Fruit fly (Drosophila melanogaster) whole organism, embryonic: ENCODE measurements around the gene Rchy1.

Experiments
- Atf-2 ChIP-seq: fragments of 200-800 bp; sonication (Bioruptor generic); optimal IDR thresholded peaks from 2 replicates; lab custom pipeline; 2016; ENCODE audit warnings: missing biosample characterization, missing genetic modification characterization
- Atf3 ChIP-seq: fragments of 200-800 bp; sonication (Bioruptor generic); optimal IDR thresholded peaks from 3 replicates; lab custom pipeline; 2016; ENCODE audit warnings: missing biosample characterization, missing genetic modification characterization
- B-H1 ChIP-seq: fragments of 200-800 bp; sonication (Bioruptor generic); IDR thresholded peaks from 3 replicates; pipeline ENCODE4 v1.3.6; 2022; ENCODE audit warnings: missing biosample characterization, missing genetic modification characterization
- Bgb ChIP-seq: fragments of 200-800 bp; sonication (Bioruptor generic); IDR thresholded peaks from 2 replicates; pipeline ENCODE4 v1.3.6; 2022; ENCODE audit warnings: missing biosample characterization, missing genetic modification characterization; ENCODE audit not compliant: partially characterized antibody
- Blimp-1 ChIP-seq: fragments of 200-800 bp; sonication (Bioruptor generic); optimal IDR thresholded peaks from 3 replicates; lab custom pipeline; 2018; ENCODE audit warnings: missing biosample characterization, missing genetic modification characterization, mild to moderate bottlenecking, moderate library complexity, missing genetic modification reagents
- BtbVII ChIP-seq: fragments of 200-800 bp; sonication (Bioruptor generic); optimal IDR thresholded peaks from 3 replicates; lab custom pipeline; 2017; ENCODE audit warnings: missing biosample characterization, mild to moderate bottlenecking, missing genetic modification characterization
- Bteb2 ChIP-seq: fragments of 200-800 bp; sonication (Bioruptor generic); optimal IDR thresholded peaks from 2 replicates; lab custom pipeline; 2016; ENCODE audit warnings: missing biosample characterization, missing genetic modification characterization
- CG10543 ChIP-seq: fragments of 200-800 bp; sonication (Bioruptor generic); optimal IDR thresholded peaks from 3 replicates; lab custom pipeline; 2017; ENCODE audit warnings: missing biosample characterization, mild to moderate bottlenecking, missing genetic modification characterization, moderate library complexity
- CG10654 ChIP-seq: fragments of 200-800 bp; sonication (Bioruptor generic); optimal IDR thresholded peaks from 2 replicates; lab custom pipeline; 2016; ENCODE audit warnings: missing biosample characterization, missing genetic modification characterization
- CG10959 ChIP-seq: fragments of 200-800 bp; sonication (Bioruptor generic); IDR thresholded peaks from 2 replicates; pipeline ENCODE4 v1.3.6; 2022; ENCODE audit warnings: missing biosample characterization, missing genetic modification characterization
- CG11456 ChIP-seq: fragments of 200-800 bp; sonication (Bioruptor generic); IDR thresholded peaks from 3 replicates; pipeline ENCODE4 v1.3.6; 2022; ENCODE audit warnings: missing biosample characterization, missing genetic modification characterization
- CG11560 ChIP-seq: fragments of 200-800 bp; sonication (Bioruptor generic); IDR thresholded peaks from 3 replicates; pipeline ENCODE4 v1.3.6; 2022; ENCODE audit warnings: missing biosample characterization, missing genetic modification characterization
- CG12236 ChIP-seq: fragments of 200-800 bp; sonication (Bioruptor generic); optimal IDR thresholded peaks from 2 replicates; lab custom pipeline; 2016; ENCODE audit warnings: missing biosample characterization, missing genetic modification characterization
- CG12391 ChIP-seq: fragments of 200-800 bp; sonication (Bioruptor generic); optimal IDR thresholded peaks from 3 replicates; lab custom pipeline; 2018; ENCODE audit warnings: missing biosample characterization, mild to moderate bottlenecking, missing genetic modification characterization, moderate library complexity
- CG17186 ChIP-seq: fragments of 200-800 bp; sonication (Bioruptor generic); optimal IDR thresholded peaks from 3 replicates; lab custom pipeline; 2017; ENCODE audit warnings: missing biosample characterization, missing genetic modification reagents, missing genetic modification characterization
- CG17829 ChIP-seq: fragments of 200-800 bp; optimal IDR thresholded peaks from 2 replicates; lab custom pipeline; 2019; ENCODE audit warnings: missing biosample characterization, mild to moderate bottlenecking, missing genetic modification characterization, moderate library complexity
- CG1832 ChIP-seq: fragments of 200-800 bp; sonication (Bioruptor generic); optimal IDR thresholded peaks from 2 replicates; lab custom pipeline; 2017; ENCODE audit warnings: missing biosample characterization, mild to moderate bottlenecking, missing genetic modification characterization, inconsistent platforms
- CG18599 ChIP-seq: fragments of 200-800 bp; sonication (Bioruptor generic); optimal IDR thresholded peaks from 3 replicates; lab custom pipeline; 2017; ENCODE audit warnings: missing biosample characterization, missing genetic modification characterization, mild to moderate bottlenecking, moderate library complexity, missing genetic modification reagents
- CG2889 ChIP-seq: fragments of 200-800 bp; sonication (Bioruptor generic); IDR thresholded peaks from 3 replicates; pipeline ENCODE4 v1.3.6; 2022; ENCODE audit warnings: missing biosample characterization, missing genetic modification characterization
- CG3065 ChIP-seq: fragments of 200-800 bp; sonication (Bioruptor generic); optimal IDR thresholded peaks from 2 replicates; lab custom pipeline; 2016; ENCODE audit warnings: missing biosample characterization, missing genetic modification characterization
- CG3281 ChIP-seq: fragments of 200-800 bp; sonication (Bioruptor generic); optimal IDR thresholded peaks from 3 replicates; lab custom pipeline; 2017; ENCODE audit warnings: missing biosample characterization, mild to moderate bottlenecking, missing genetic modification characterization
- CG3407 ChIP-seq: fragments of 200-800 bp; sonication (Bioruptor generic); optimal IDR thresholded peaks from 2 replicates; lab custom pipeline; 2018; ENCODE audit warnings: missing biosample characterization, mild to moderate bottlenecking, missing genetic modification characterization
- CG34422 ChIP-seq: fragments of 200-800 bp; sonication (Bioruptor generic); IDR thresholded peaks from 3 replicates; pipeline ENCODE4 v1.3.6; 2022; ENCODE audit warnings: missing biosample characterization, missing genetic modification characterization
- CG4424 ChIP-seq: fragments of 200-800 bp; sonication (Bioruptor generic); optimal IDR thresholded peaks from 3 replicates; lab custom pipeline; 2016; ENCODE audit warnings: missing biosample characterization, missing genetic modification characterization
- CG6854 ChIP-seq: fragments of 200-800 bp; sonication (Bioruptor generic); optimal IDR thresholded peaks from 3 replicates; lab custom pipeline; 2017; ENCODE audit warnings: missing biosample characterization, mild to moderate bottlenecking, missing genetic modification characterization
- CG7963 ChIP-seq: fragments of 200-800 bp; sonication (Bioruptor generic); IDR thresholded peaks from 3 replicates; pipeline ENCODE4 v1.3.6; 2022; ENCODE audit warnings: missing biosample characterization, missing genetic modification characterization; ENCODE audit not compliant: partially characterized antibody
- CG8290 ChIP-seq, 3 experiments: fragments of 200-800 bp; sonication (Bioruptor generic); optimal IDR thresholded peaks; 2 replicates each; lab custom pipeline; 2016 to 2019; ENCODE audit warnings: missing biosample characterization in 3 of 3, missing genetic modification characterization in 3 of 3, mild to moderate bottlenecking in 2 of 3, moderate library complexity in 1 of 3
- CG8388 ChIP-seq: fragments of 200-800 bp; sonication (Bioruptor generic); optimal IDR thresholded peaks from 2 replicates; lab custom pipeline; 2019; ENCODE audit warnings: missing biosample characterization, mild to moderate bottlenecking, missing genetic modification characterization, moderate library complexity
- Ets97D ChIP-seq: fragments of 200-800 bp; sonication (Bioruptor generic); optimal IDR thresholded peaks from 3 replicates; lab custom pipeline; 2016; ENCODE audit warnings: missing biosample characterization, missing genetic modification characterization
- MBD-R2 ChIP-seq: fragments of 200-800 bp; sonication (Bioruptor generic); IDR thresholded peaks from 2 replicates; pipeline ENCODE4 v1.3.6; 2022; ENCODE audit warnings: missing biosample characterization, missing genetic modification characterization
- MTF-1 ChIP-seq: fragments of 200-800 bp; sonication (Bioruptor generic); optimal IDR thresholded peaks from 2 replicates; lab custom pipeline; 2018; ENCODE audit warnings: missing biosample characterization, mild to moderate bottlenecking, missing genetic modification characterization, borderline replicate concordance
- NK7.1 ChIP-seq: fragments of 200-800 bp; sonication (Bioruptor generic); optimal IDR thresholded peaks from 3 replicates; lab custom pipeline; 2016; ENCODE audit warnings: missing biosample characterization, missing genetic modification characterization
- Oaz ChIP-seq: fragments of 200-800 bp; sonication (Bioruptor generic); IDR thresholded peaks from 2 replicates; pipeline ENCODE4 v1.3.6; 2022; ENCODE audit warnings: missing biosample characterization, missing genetic modification characterization
- Ptx1 ChIP-seq: fragments of 200-800 bp; sonication (Bioruptor generic); IDR thresholded peaks from 2 replicates; pipeline ENCODE4 v1.3.6; 2022; ENCODE audit warnings: missing biosample characterization, missing genetic modification characterization
- Sry-β ChIP-seq: fragments of 200-800 bp; sonication (Bioruptor generic); optimal IDR thresholded peaks from 2 replicates; lab custom pipeline; 2018; ENCODE audit warnings: missing biosample characterization, mild to moderate bottlenecking, missing genetic modification characterization, moderate library complexity
- Sry-δ ChIP-seq: fragments of 200-800 bp; sonication (Bioruptor generic); optimal IDR thresholded peaks from 2 replicates; lab custom pipeline; 2016; ENCODE audit warnings: missing biosample characterization, missing genetic modification characterization
- Taf1 ChIP-seq: fragments of 200-800 bp; sonication (Bioruptor generic); IDR thresholded peaks from 2 replicates; pipeline ENCODE4 v1.3.6; 2022; ENCODE audit warnings: missing biosample characterization, missing genetic modification characterization
- ato ChIP-seq: fragments of 200-800 bp; sonication (Bioruptor generic); IDR thresholded peaks from 2 replicates; pipeline ENCODE4 v1.3.6; 2022; ENCODE audit warnings: missing biosample characterization, missing genetic modification characterization; ENCODE audit not compliant: partially characterized antibody
- bbx ChIP-seq: fragments of 200-800 bp; sonication (Bioruptor generic); IDR thresholded peaks from 2 replicates; pipeline ENCODE4 v1.3.6; 2022; ENCODE audit warnings: missing biosample characterization, missing genetic modification characterization; ENCODE audit not compliant: partially characterized antibody
- br ChIP-seq: fragments of >200 bp; optimal IDR thresholded peaks from 2 replicates; lab custom pipeline; 2017
- caup ChIP-seq: fragments of 200-800 bp; sonication (Bioruptor generic); optimal IDR thresholded peaks from 3 replicates; lab custom pipeline; 2017; ENCODE audit warnings: missing biosample characterization, mild to moderate bottlenecking, missing genetic modification characterization, moderate library complexity; ENCODE audit not compliant: severe bottlenecking
- crol ChIP-seq: fragments of 200-800 bp; sonication (Bioruptor generic); IDR thresholded peaks from 2 replicates; pipeline ENCODE4 v1.3.6; 2022; ENCODE audit warnings: missing biosample characterization, missing genetic modification characterization
- exex ChIP-seq: fragments of 200-800 bp; sonication (Bioruptor generic); optimal IDR thresholded peaks from 4 replicates; lab custom pipeline; 2018; ENCODE audit warnings: missing biosample characterization, mild to moderate bottlenecking, missing genetic modification characterization, moderate library complexity
- lab ChIP-seq: fragments of 200-800 bp; sonication (Bioruptor generic); optimal IDR thresholded peaks from 3 replicates; lab custom pipeline; 2017; ENCODE audit warnings: missing biosample characterization, missing genetic modification characterization, mild to moderate bottlenecking, moderate library complexity, missing genetic modification reagents
- mam ChIP-seq: fragments of 200-800 bp; sonication (Bioruptor generic); optimal IDR thresholded peaks from 3 replicates; lab custom pipeline; 2016; ENCODE audit warnings: missing biosample characterization, missing genetic modification characterization
- mld ChIP-seq: fragments of 200-800 bp; sonication (Bioruptor generic); IDR thresholded peaks from 3 replicates; pipeline ENCODE4 v1.3.6; 2022; ENCODE audit warnings: missing biosample characterization, missing genetic modification characterization; ENCODE audit not compliant: partially characterized antibody
- pzg ChIP-seq: fragments of 200-800 bp; sonication (Bioruptor generic); optimal IDR thresholded peaks from 3 replicates; lab custom pipeline; 2018; ENCODE audit warnings: missing biosample characterization, mild to moderate bottlenecking, missing genetic modification characterization, moderate library complexity
- scrt ChIP-seq: fragments of 200-800 bp; sonication (Bioruptor generic); optimal IDR thresholded peaks from 2 replicates; lab custom pipeline; 2018; ENCODE audit warnings: missing biosample characterization, mild to moderate bottlenecking, missing genetic modification characterization, moderate library complexity
- stwl ChIP-seq: fragments of 200-800 bp; sonication (Bioruptor generic); optimal IDR thresholded peaks from 3 replicates; lab custom pipeline; 2018; ENCODE audit warnings: missing biosample characterization, mild to moderate bottlenecking, missing genetic modification characterization, moderate library complexity
- tup ChIP-seq: fragments of 200-800 bp; sonication (Bioruptor generic); optimal IDR thresholded peaks from 2 replicates; lab custom pipeline; 2016; ENCODE audit warnings: missing biosample characterization, mild to moderate bottlenecking, missing genetic modification characterization, moderate library complexity

Gene Rchy1

dm6 chr2L:6467509-6467908, 2.0 kb upstream of the Rchy1 start, which contains the start of gene HemK1 (continued):
- TF ChIP-seq CG1832 (no peak), stwl (peak; percentile 66), Oaz (GFP tag; lab: Robert Waterston, UW) (no peak), CG11456 (no peak), Atf-2 (GFP tag; lab: Kevin White, UChicago) (no peak), CG6854 (no peak), tup (no peak), B-H1 (GFP tag; lab: Robert Waterston, UW) (no peak), CG11560 (no peak), BtbVII (GFP tag; lab: Kevin White, UChicago) (no peak), CG8290 (GFP tag; optimal IDR thresholded peaks at IDR 0.05; lab: Kevin White, UChicago) (no peak), CG8290 (tag; optimal IDR thresholded peaks at IDR 0.05; lab: Kevin White, UChicago) (peak in 1 of 2 experiments; percentile 80), Sry-δ (GFP tag; lab: Kevin White, UChicago) (peak; percentile 55), MBD-R2 (GFP tag; lab: Robert Waterston, UW) (peak; percentile 86), CG2889 (GFP tag; lab: Robert Waterston, UW) (no peak), Ets97D (GFP tag; lab: Kevin White, UChicago) (peak; percentile 64), Bteb2 (GFP tag; lab: Kevin White, UChicago) (no peak), MTF-1 (GFP tag; lab: Kevin White, UChicago) (no peak), CG17829 (tag; lab: Kevin White, UChicago) (peak; percentile 5), CG4424 (no peak), crol (no peak), br (lab: Kevin White, UChicago) (no peak), CG3065 (GFP tag; lab: Kevin White, UChicago) (no peak), Sry-β (GFP tag; lab: Kevin White, UChicago) (no peak), CG10543 (GFP tag; lab: Kevin White, UChicago) (no peak), mld (GFP tag; lab: Robert Waterston, UW) (no peak), ato (0 out of 2 replicates have a peak, but pooled peaks have one; percentile 45), CG34422 (GFP tag; lab: Robert Waterston, UW) (no peak), mam (GFP tag; lab: Kevin White, UChicago) (no peak), Bgb (GFP tag; lab: Robert Waterston, UW) (peak; percentile 70), CG10959 (no peak), NK7.1 (GFP tag; lab: Kevin White, UChicago) (no peak), CG3407 (no peak), CG10654 (GFP tag; lab: Kevin White, UChicago) (no peak), CG18599 (no peak), Taf1 (GFP tag; lab: Robert Waterston, UW) (no peak), Blimp-1 (no peak), CG7963 (GFP tag; lab: Robert Waterston, UW) (no peak), CG17186 (GFP tag; lab: Kevin White, UChicago) (peak; percentile 45), Ptx1 (GFP tag; lab: Robert Waterston, UW) (no peak), lab (GFP tag; lab: Kevin White, UChicago) (no peak), CG3281 (GFP tag; lab: Kevin White, UChicago) (no peak), Atf3 (GFP tag; lab: Kevin White, UChicago) (no peak), pzg (peak; percentile 98), caup (GFP tag; lab: Kevin White, UChicago) (no peak), CG8388 (GFP tag; lab: Kevin White, UChicago) (no peak), CG12236 (GFP tag; lab: Kevin White, UChicago) (no peak), bbx (GFP tag; lab: Robert Waterston, UW) (no peak), exex (peak; percentile 17), CG12391 (tag; lab: Kevin White, UChicago) (peak; percentile 42), scrt (GFP tag; lab: Kevin White, UChicago) (no peak)
